Fruit fly (Drosophila melanogaster) whole organism, adult: ENCODE measurements around the gene CG46396.

Source experiments
- CG14711 ChIP-seq: fragments of 200-800 bp; sonication (Bioruptor generic); optimal IDR thresholded peaks from 2 replicates; lab custom pipeline; 2018; ENCODE audit warnings: missing biosample characterization, mild to moderate bottlenecking, missing genetic modification characterization, moderate library complexity
- CG7045 ChIP-seq: fragments of 200-800 bp; sonication (Bioruptor generic); optimal IDR thresholded peaks from 2 replicates; lab custom pipeline; 2017; ENCODE audit warnings: missing biosample characterization, mild to moderate bottlenecking, missing genetic modification characterization
- Hr96 ChIP-seq: fragments of 200-800 bp; sonication (Bioruptor generic); optimal IDR thresholded peaks from 2 replicates; lab custom pipeline; 2016; ENCODE audit warnings: missing biosample characterization, missing genetic modification characterization
- Mnt ChIP-seq: fragments of 200-800 bp; sonication (Bioruptor generic); optimal IDR thresholded peaks from 2 replicates; lab custom pipeline; 2016; ENCODE audit warnings: missing biosample characterization, mild to moderate bottlenecking, missing genetic modification characterization

- TF ChIP-seq CG14711, result no peak
- TF ChIP-seq Mnt (GFP tag; lab: Kevin White, UChicago), result no peak
- TF ChIP-seq Hr96 (GFP tag; lab: Kevin White, UChicago), result no peak
- TF ChIP-seq CG7045, result no peak
These were observed 5.8 kb downstream of the CG46396 start, which contains the start of gene CG31560 for dm6 chr3R:6309676-6310075.
